Worm (Caenorhabditis elegans) whole organism, L1 larva: ENCODE measurements around the gene zak-1.

Source experiments
- C04F5.9 ChIP-seq: sonication (generic microtip); optimal IDR thresholded peaks from 2 replicates; lab custom pipeline; 2016; ENCODE audit warnings: missing genetic modification characterization, missing compliant biosample characterization
- aha-1 ChIP-seq: fragments of 150-350 bp; optimal IDR thresholded peaks from 2 replicates; lab custom pipeline; 2014; ENCODE audit warnings: missing biosample characterization, missing genetic modification characterization
- blmp-1 ChIP-seq: fragments of 150-350 bp; optimal IDR thresholded peaks from 2 replicates; lab custom pipeline; 2014; ENCODE audit warnings: missing biosample characterization, missing genetic modification characterization
- fkh-10 ChIP-seq: sonication (generic microtip); optimal IDR thresholded peaks from 2 replicates; lab custom pipeline; 2017; ENCODE audit warnings: missing biosample characterization, missing genetic modification reagents, missing genetic modification characterization
- jun-1 ChIP-seq: fragments of 150-350 bp; optimal IDR thresholded peaks from 2 replicates; lab custom pipeline; 2014; ENCODE audit warnings: missing biosample characterization, missing genetic modification reagents, missing genetic modification characterization
- mep-1 ChIP-seq: fragments of 150-350 bp; optimal IDR thresholded peaks from 2 replicates; lab custom pipeline; 2014; ENCODE audit warnings: missing biosample characterization, missing genetic modification characterization
- nhr-76 ChIP-seq: sonication (generic microtip); optimal IDR thresholded peaks from 2 replicates; lab custom pipeline; 2017; ENCODE audit warnings: missing biosample characterization, missing genetic modification characterization
- pag-3 ChIP-seq: sonication (generic microtip); optimal IDR thresholded peaks from 2 replicates; lab custom pipeline; 2017; ENCODE audit warnings: missing genetic modification characterization, mild to moderate bottlenecking, missing compliant biosample characterization, antibody characterized with exemption, borderline replicate concordance; ENCODE audit not compliant: insufficient read depth
- pax-3 ChIP-seq: fragments of 200-800 bp; sonication (Bioruptor generic); optimal IDR thresholded peaks from 2 replicates; lab custom pipeline; 2018; ENCODE audit warnings: mild to moderate bottlenecking, missing genetic modification characterization, moderate library complexity, missing compliant biosample characterization
- skn-1 ChIP-seq: fragments of 150-350 bp; optimal IDR thresholded peaks from 2 replicates; lab custom pipeline; 2014; ENCODE audit warnings: missing biosample characterization, missing genetic modification characterization
- ztf-11 ChIP-seq, 2 experiments: sonication (generic microtip); optimal IDR thresholded peaks; 2 replicates each; lab custom pipeline; 2016 to 2017; ENCODE audit warnings: missing genetic modification characterization in 2 of 2, missing biosample characterization in 1 of 2, missing compliant biosample characterization in 1 of 2
- ztf-4 ChIP-seq: fragments of 150-350 bp; optimal IDR thresholded peaks from 2 replicates; lab custom pipeline; 2014; ENCODE audit warnings: missing biosample characterization, missing genetic modification characterization

- TF ChIP-seq ztf-11 (tag; optimal IDR thresholded peaks at IDR 0.05; lab: Kevin White, UChicago) (no peak), ztf-4 (tag; lab: Kevin White, UChicago) (no peak), jun-1 (no peak), skn-1 (no peak), pax-3 (no peak), aha-1 (tag; lab: Kevin White, UChicago) (no peak), pag-3 (no peak), C04F5.9 (tag; lab: Kevin White, UChicago) (no peak), fkh-10 (GFP tag; lab: Kevin White, UChicago) (no peak), mep-1 (tag; lab: Kevin White, UChicago) (no peak), blmp-1 (no peak), nhr-76 (no peak)
Measured at ce11 chrIII:6856709-6857108, at the start of gene zak-1.
